Fruit fly (Drosophila melanogaster): Measurements from ENCODE around the gene CG9902.

CG9902 gene

dm6 chrX:16593418-16593817, 46.1 kb upstream of the CG9902 start, which contains the start of the genes SMC3 and Ubc7 (continued):
- peak; percentile 16 for TF ChIP-seq nmo (GFP tag; optimal IDR thresholded peaks at IDR 0.05)
- no peak for TF ChIP-seq CG11398 (GFP tag; optimal IDR thresholded peaks at IDR 0.05)
- TF ChIP-seq CG12155 (GFP tag; optimal IDR thresholded peaks at IDR 0.05): peak; percentile 29
- peak; percentile 14 for TF ChIP-seq CG9437 (GFP tag; optimal IDR thresholded peaks at IDR 0.05)
- TF ChIP-seq Dref (GFP tag; IDR thresholded peaks at IDR 0.05): peak; percentile 78
- TF ChIP-seq zen2 (GFP tag; IDR thresholded peaks at IDR 0.05; ENCODE audit: partially characterized antibody): peak; percentile 89
- TF ChIP-seq scrt (GFP tag; optimal IDR thresholded peaks at IDR 0.05): no peak
- peak; percentile 98 for TF ChIP-seq CG14860 (GFP tag; IDR thresholded peaks at IDR 0.05; ENCODE audit: partially characterized antibody)
- peak; percentile 56 for TF ChIP-seq YL-1 (GFP tag; optimal IDR thresholded peaks at IDR 0.05)
- peak; percentile 27; the same call in 1 of the 3 replicates for TF ChIP-seq CG17361 (GFP tag; IDR thresholded peaks at IDR 0.05)
- peak; percentile 49 for TF ChIP-seq CG30020 (tag; optimal IDR thresholded peaks at IDR 0.05)
- peak; percentile 61 for TF ChIP-seq Sry-δ (GFP tag; optimal IDR thresholded peaks at IDR 0.05)
- peak; percentile 26 for TF ChIP-seq CG2712 (tag; optimal IDR thresholded peaks at IDR 0.05)
- peak; percentile 70 for TF ChIP-seq Med (GFP tag)
- TF ChIP-seq CG8290 (GFP tag; optimal IDR thresholded peaks at IDR 0.05): peak; percentile 53
- no peak for TF ChIP-seq CG8290 (tag; optimal IDR thresholded peaks at IDR 0.05)
- TF ChIP-seq CG6791 (GFP tag; IDR thresholded peaks at IDR 0.05; ENCODE audit: partially characterized antibody): peak; percentile 88; the same call in 2 of the 3 replicates
- TF ChIP-seq Adf1 (GFP tag; IDR thresholded peaks at IDR 0.05): no peak
- no peak for TF ChIP-seq al (GFP tag; IDR thresholded peaks at IDR 0.05)
- no peak for TF ChIP-seq CG14667 (GFP tag; IDR thresholded peaks at IDR 0.05)
- TF ChIP-seq phol (tag; optimal IDR thresholded peaks at IDR 0.05): peak; percentile 2
- no peak for TF ChIP-seq CG4820 (GFP tag; optimal IDR thresholded peaks at IDR 0.05)
- peak; percentile 85 for TF ChIP-seq BEAF-32 (GFP tag; optimal IDR thresholded peaks at IDR 0.05)
- TF ChIP-seq CG16813 (GFP tag; IDR thresholded peaks at IDR 0.05; ENCODE audit: partially characterized antibody): peak; percentile 95
- TF ChIP-seq Awh (GFP tag; IDR thresholded peaks at IDR 0.05): no peak
- peak; percentile 11 for TF ChIP-seq CoRest (tag; optimal IDR thresholded peaks at IDR 0.05)
- TF ChIP-seq Myb (GFP tag; optimal IDR thresholded peaks at IDR 0.05): peak; percentile 5
- TF ChIP-seq CG10147 (GFP tag; optimal IDR thresholded peaks at IDR 0.05): peak; percentile 20
- TF ChIP-seq gfzf (GFP tag; optimal IDR thresholded peaks at IDR 0.05): no peak
- TF ChIP-seq sna (GFP tag; IDR thresholded peaks at IDR 0.05; ENCODE audit: partially characterized antibody): peak; percentile 92
- peak; percentile 88; the same call in 2 of the 3 replicates for TF ChIP-seq mld (GFP tag; IDR thresholded peaks at IDR 0.05; ENCODE audit: partially characterized antibody)
- peak; percentile 23 for TF ChIP-seq CG4617 (GFP tag; optimal IDR thresholded peaks at IDR 0.05; ENCODE audit: borderline replicate concordance)
- TF ChIP-seq Elba2 (GFP tag; optimal IDR thresholded peaks at IDR 0.05): no peak
- TF ChIP-seq lbe (GFP tag; optimal IDR thresholded peaks at IDR 0.05): peak; percentile 33
- TF ChIP-seq PHDP (tag; optimal IDR thresholded peaks at IDR 0.05): no peak
- TF ChIP-seq CG3995 (GFP tag; optimal IDR thresholded peaks at IDR 0.05): peak; percentile 65
- peak; percentile 97 for TF ChIP-seq nerfin-2 (GFP tag; IDR thresholded peaks at IDR 0.05; ENCODE audit: partially characterized antibody)
- TF ChIP-seq CG12659 (GFP tag; optimal IDR thresholded peaks at IDR 0.05): peak; percentile 44
- peak; percentile 43 for TF ChIP-seq Dp (GFP tag; optimal IDR thresholded peaks at IDR 0.05)
- no peak for TF ChIP-seq luna (GFP tag; optimal IDR thresholded peaks at IDR 0.05)
- TF ChIP-seq CG15514 (GFP tag; optimal IDR thresholded peaks at IDR 0.05): peak; percentile 45
